Fruit fly (Drosophila melanogaster): ENCODE data around the gene Rpn13R.

Gene Rpn13R

dm6 chrX:5143810-5144209, 12.1 kb downstream of the Rpn13R start (continued):
- TF ChIP-seq CG2712 (tag; optimal IDR thresholded peaks at IDR 0.05): peak; percentile 34
- no peak for TF ChIP-seq Eip74EF (GFP tag; optimal IDR thresholded peaks at IDR 0.05)
- no peak for TF ChIP-seq CG12659 (GFP tag; optimal IDR thresholded peaks at IDR 0.05)
- TF ChIP-seq CG32772 (GFP tag; IDR thresholded peaks at IDR 0.05): no peak
- TF ChIP-seq Atf6 (GFP tag; IDR thresholded peaks at IDR 0.05): no peak
- peak; percentile 53 for TF ChIP-seq CG2678 (tag; optimal IDR thresholded peaks at IDR 0.05)
- no peak for TF ChIP-seq gcm (GFP tag; optimal IDR thresholded peaks at IDR 0.05)
- peak; percentile 46 for TF ChIP-seq lab (GFP tag; optimal IDR thresholded peaks at IDR 0.05)
- peak; percentile 26 for TF ChIP-seq CG10979 (tag; optimal IDR thresholded peaks at IDR 0.05)
- peak; percentile 11 for TF ChIP-seq Xbp1 (GFP tag; optimal IDR thresholded peaks at IDR 0.05)
- TF ChIP-seq lola (GFP tag; optimal IDR thresholded peaks at IDR 0.05): peak in 1 of 3 experiments; percentile 6
- TF ChIP-seq CG34376 (GFP tag; optimal IDR thresholded peaks at IDR 0.05): no peak

dm6 chrX:5152888-5153287, 21.2 kb downstream of the Rpn13R start:
- TF ChIP-seq insv (GFP tag; optimal IDR thresholded peaks at IDR 0.05) (no peak), CTCF (GFP tag; optimal IDR thresholded peaks at IDR 0.05) (peak; percentile 86), CG30403 (GFP tag; optimal IDR thresholded peaks at IDR 0.05) (no peak)

dm6 chrX:5164924-5165323, 33.2 kb downstream of the Rpn13R start:
- TF ChIP-seq abd-A (tag; optimal IDR thresholded peaks at IDR 0.05): peak; percentile 31
- peak; percentile 3 for TF ChIP-seq CG13894 (tag; optimal IDR thresholded peaks at IDR 0.05)
- no peak for TF ChIP-seq CG33557 (GFP tag; optimal IDR thresholded peaks at IDR 0.05)
- TF ChIP-seq cg (GFP tag; optimal IDR thresholded peaks at IDR 0.05): peak; percentile 45
- TF ChIP-seq CG2889 (GFP tag; IDR thresholded peaks at IDR 0.05): no peak
- no peak for TF ChIP-seq CG14965 (GFP tag; optimal IDR thresholded peaks at IDR 0.05; ENCODE audit: borderline replicate concordance)
- TF ChIP-seq CG4328 (GFP tag; optimal IDR thresholded peaks at IDR 0.05): no peak
- TF ChIP-seq CG3163 (GFP tag; optimal IDR thresholded peaks at IDR 0.05): no peak
- TF ChIP-seq Deaf1 (tag; optimal IDR thresholded peaks at IDR 0.05): peak; percentile 93
- TF ChIP-seq Usf (GFP tag; optimal IDR thresholded peaks at IDR 0.05): no peak

- TF ChIP-seq CG15696 (tag; optimal IDR thresholded peaks at IDR 0.05) (peak; percentile 13), bbx (GFP tag; IDR thresholded peaks at IDR 0.05; ENCODE audit: partially characterized antibody) (no peak), Hey (tag; optimal IDR thresholded peaks at IDR 0.05) (no peak), Bdp1 (GFP tag; optimal IDR thresholded peaks at IDR 0.05) (no peak), wor (GFP tag; IDR thresholded peaks at IDR 0.05) (no peak), Pdp1 (GFP tag; optimal IDR thresholded peaks at IDR 0.05) (peak in 1 of 2 experiments; percentile 65), Scr (GFP tag; IDR thresholded peaks at IDR 0.05; ENCODE audit: partially characterized antibody) (no peak), E2f2 (GFP tag; IDR thresholded peaks at IDR 0.05) (no peak), Nf-YA (GFP tag; IDR thresholded peaks at IDR 0.05) (no peak), Tbp (GFP tag; optimal IDR thresholded peaks at IDR 0.05) (no peak), mld (GFP tag; IDR thresholded peaks at IDR 0.05; ENCODE audit: partially characterized antibody) (no peak), CG6765 (GFP tag; optimal IDR thresholded peaks at IDR 0.05) (no peak), Sin3A (optimal IDR thresholded peaks at IDR 0.05) (no peak), CG8765 (GFP tag; IDR thresholded peaks at IDR 0.05) (no peak), CG17912 (GFP tag; optimal IDR thresholded peaks at IDR 0.05) (no peak), stwl (tag; optimal IDR thresholded peaks at IDR 0.05) (peak; percentile 59), CG7556 (GFP tag; optimal IDR thresholded peaks at IDR 0.05) (no peak), CG31224 (GFP tag; IDR thresholded peaks at IDR 0.05) (no peak), CG15011 (GFP tag; optimal IDR thresholded peaks at IDR 0.05) (no peak), PHDP (tag; optimal IDR thresholded peaks at IDR 0.05) (no peak), Aef1 (GFP tag; IDR thresholded peaks at IDR 0.05) (no peak), Xrp1 (GFP tag; IDR thresholded peaks at IDR 0.05) (peak; percentile 20; the same call in 1 of the 2 replicates), lab (GFP tag; optimal IDR thresholded peaks at IDR 0.05) (no peak), en (GFP tag; optimal IDR thresholded peaks at IDR 0.05) (no peak)
These were observed 36.5 kb downstream of the Rpn13R start for dm6 chrX:5168193-5168592.
